Worm (Caenorhabditis elegans) whole organism, L4 larva: ENCODE results near the gene mtrr-1.

Experiments
- F10B5.3 ChIP-seq: sonication (generic microtip); optimal IDR thresholded peaks from 2 replicates; lab custom pipeline; 2016; ENCODE audit warnings: mild to moderate bottlenecking, missing genetic modification characterization, missing compliant biosample characterization
- F49E8.2 ChIP-seq: sonication (generic microtip); optimal IDR thresholded peaks from 2 replicates; lab custom pipeline; 2016; ENCODE audit warnings: missing compliant biosample characterization, mild to moderate bottlenecking, missing genetic modification characterization, borderline replicate concordance
- T26A8.4 ChIP-seq: fragments of 200-800 bp; sonication (Bioruptor generic); IDR thresholded peaks from 2 replicates; pipeline ENCODE4 v1.3.6; 2022; ENCODE audit warnings: missing genetic modification characterization, missing compliant biosample characterization
- Y5F2A.4 ChIP-seq: fragments of 200-800 bp; sonication (Bioruptor generic); optimal IDR thresholded peaks from 2 replicates; lab custom pipeline; 2018; ENCODE audit warnings: mild to moderate bottlenecking, missing genetic modification characterization, missing compliant biosample characterization
- aha-1 ChIP-seq: fragments of 150-350 bp; peaks from one replicate; lab custom pipeline; 2014; ENCODE audit warnings: missing biosample characterization, missing genetic modification characterization
- aly-2 ChIP-seq: sonication (generic microtip); optimal IDR thresholded peaks from 2 replicates; lab custom pipeline; 2018; ENCODE audit warnings: missing biosample characterization, missing genetic modification characterization
- ceh-28 ChIP-seq: fragments of 150-350 bp; optimal IDR thresholded peaks from 2 replicates; lab custom pipeline; 2014; ENCODE audit warnings: missing biosample characterization, missing genetic modification reagents, missing genetic modification characterization
- ceh-32 ChIP-seq: sonication (generic microtip); optimal IDR thresholded peaks from 2 replicates; lab custom pipeline; 2016; ENCODE audit warnings: mild to moderate bottlenecking, missing genetic modification characterization, missing compliant biosample characterization; ENCODE audit not compliant: poor library complexity
- ceh-44 ChIP-seq: fragments of 200-800 bp; sonication (Bioruptor generic); IDR thresholded peaks from 2 replicates; pipeline ENCODE4 v1.3.6; 2022; ENCODE audit warnings: missing genetic modification reagents, missing genetic modification characterization, missing compliant biosample characterization
- daf-8 ChIP-seq: fragments of 200-800 bp; sonication (Bioruptor generic); IDR thresholded peaks from 2 replicates; pipeline ENCODE4 v1.3.6; 2022; ENCODE audit warnings: missing genetic modification characterization, missing compliant biosample characterization
- dmd-6 ChIP-seq: fragments of 200-800 bp; sonication (Bioruptor generic); IDR thresholded peaks from 2 replicates; pipeline ENCODE4 v1.3.6; 2022; ENCODE audit warnings: missing genetic modification reagents, missing genetic modification characterization, missing compliant biosample characterization
- dpl-1 ChIP-seq: fragments of 150-350 bp; optimal IDR thresholded peaks from 2 replicates; lab custom pipeline; 2014; ENCODE audit warnings: missing biosample characterization, missing genetic modification reagents, missing genetic modification characterization
- egl-27 ChIP-seq: sonication (generic microtip); optimal IDR thresholded peaks from 3 replicates; lab custom pipeline; 2017; ENCODE audit warnings: missing biosample characterization, missing genetic modification reagents, missing genetic modification characterization
- fkh-10 ChIP-seq: fragments of 150-350 bp; optimal IDR thresholded peaks from 2 replicates; lab custom pipeline; 2014; ENCODE audit warnings: missing biosample characterization, missing genetic modification reagents, missing genetic modification characterization
- fos-1 ChIP-seq: fragments of 150-350 bp; optimal IDR thresholded peaks from 2 replicates; lab custom pipeline; 2014; ENCODE audit warnings: missing biosample characterization, missing genetic modification characterization
- gei-8 ChIP-seq: fragments of 200-800 bp; sonication (Bioruptor generic); optimal IDR thresholded peaks from 2 replicates; lab custom pipeline; 2018; ENCODE audit warnings: mild to moderate bottlenecking, missing genetic modification characterization, missing compliant biosample characterization
- hlh-11 ChIP-seq: fragments of 200-800 bp; sonication (Bioruptor generic); optimal IDR thresholded peaks from 2 replicates; lab custom pipeline; 2018; ENCODE audit warnings: mild to moderate bottlenecking, missing genetic modification characterization, missing compliant biosample characterization
- lin-1 ChIP-seq: fragments of 200-800 bp; sonication (Bioruptor generic); IDR thresholded peaks from 2 replicates; pipeline ENCODE4 v1.3.6; 2022; ENCODE audit warnings: missing genetic modification reagents, missing genetic modification characterization, missing compliant biosample characterization
- lin-13 ChIP-seq: fragments of 150-350 bp; optimal IDR thresholded peaks from 2 replicates; lab custom pipeline; 2014; ENCODE audit warnings: missing biosample characterization, missing genetic modification reagents, missing genetic modification characterization
- lir-3 ChIP-seq: sonication (generic microtip); optimal IDR thresholded peaks from 2 replicates; lab custom pipeline; 2016; ENCODE audit warnings: mild to moderate bottlenecking, missing genetic modification characterization, missing compliant biosample characterization
- mdl-1 ChIP-seq, 2 experiments: fragments of 150-350 bp in 1 of 2; sonication (generic microtip) in 1 of 2; optimal IDR thresholded peaks; 2 replicates each; lab custom pipeline; 2014 to 2017; ENCODE audit warnings: missing biosample characterization in 2 of 2, missing genetic modification characterization in 2 of 2
- mdt-29 ChIP-seq: fragments of 200-800 bp; sonication (Bioruptor generic); IDR thresholded peaks from 2 replicates; pipeline ENCODE4 v1.3.6; 2022; ENCODE audit warnings: missing genetic modification reagents, missing genetic modification characterization, missing compliant biosample characterization
- mxl-2 ChIP-seq: fragments of 200-800 bp; sonication (Bioruptor generic); conservative IDR thresholded peaks from 2 replicates; pipeline ENCODE4 v1.3.6; 2022; ENCODE audit warnings: missing genetic modification reagents, missing genetic modification characterization, missing compliant biosample characterization
- mxl-3 ChIP-seq: fragments of 200-800 bp; sonication (Bioruptor generic); optimal IDR thresholded peaks from 2 replicates; lab custom pipeline; 2018; ENCODE audit warnings: mild to moderate bottlenecking, missing genetic modification characterization, missing compliant biosample characterization
- nhr-10 ChIP-seq: fragments of 150-350 bp; optimal IDR thresholded peaks from 2 replicates; lab custom pipeline; 2014; ENCODE audit warnings: missing biosample characterization, missing genetic modification characterization
- nhr-25 ChIP-seq: sonication (generic microtip); optimal IDR thresholded peaks from 2 replicates; lab custom pipeline; 2017; ENCODE audit warnings: missing genetic modification characterization, mild to moderate bottlenecking, missing compliant biosample characterization, antibody characterized with exemption, moderate library complexity, borderline replicate concordance; ENCODE audit not compliant: insufficient read depth
- rbr-2 ChIP-seq: sonication (generic microtip); optimal IDR thresholded peaks from 2 replicates; lab custom pipeline; 2016; ENCODE audit warnings: missing genotype, missing genetic modification characterization, missing compliant biosample characterization
- saeg-2 ChIP-seq: fragments of 200-800 bp; sonication (Bioruptor generic); IDR thresholded peaks from 2 replicates; pipeline ENCODE4 v1.3.6; 2022; ENCODE audit warnings: missing genetic modification reagents, missing genetic modification characterization, missing compliant biosample characterization
- set-16 ChIP-seq: fragments of 200-800 bp; sonication (Bioruptor generic); IDR thresholded peaks from 2 replicates; pipeline ENCODE4 v1.3.6; 2022; ENCODE audit warnings: missing genetic modification reagents, missing genetic modification characterization, missing compliant biosample characterization
- tag-97 ChIP-seq: fragments of 200-800 bp; sonication (Bioruptor generic); IDR thresholded peaks from 2 replicates; pipeline ENCODE4 v1.3.6; 2022; ENCODE audit warnings: missing genetic modification characterization, missing compliant biosample characterization
- tra-1 ChIP-seq: fragments of 200-800 bp; sonication (Bioruptor generic); IDR thresholded peaks from 2 replicates; pipeline ENCODE4 v1.3.6; 2022; ENCODE audit warnings: missing genetic modification reagents, missing genetic modification characterization, missing compliant biosample characterization
- unc-39 ChIP-seq: sonication (generic microtip); optimal IDR thresholded peaks from 2 replicates; lab custom pipeline; 2017; ENCODE audit warnings: missing biosample characterization, missing genetic modification characterization
- unc-62 ChIP-seq, 3 experiments: fragments of 150-350 bp in 1 of 3; sonication (generic microtip); optimal IDR thresholded peaks in 2 of 3; peaks in 1 of 3; 1 replicate in 1 of 3; 2 replicates in 2 of 3; lab custom pipeline; 2014 to 2017; ENCODE audit warnings: missing biosample characterization in 3 of 3, missing genetic modification characterization in 3 of 3, missing genetic modification reagents in 3 of 3, missing genotype in 1 of 3
- vab-7 ChIP-seq: fragments of 200-800 bp; sonication (Bioruptor generic); IDR thresholded peaks from 2 replicates; pipeline ENCODE4 v1.3.6; 2022; ENCODE audit warnings: missing genetic modification reagents, missing genetic modification characterization, missing compliant biosample characterization
- zfp-2 ChIP-seq: sonication (generic microtip); optimal IDR thresholded peaks from 2 replicates; lab custom pipeline; 2016; ENCODE audit warnings: mild to moderate bottlenecking, missing genetic modification characterization, missing compliant biosample characterization
- zfp-3 ChIP-seq: fragments of 200-800 bp; sonication (Bioruptor generic); conservative IDR thresholded peaks from 2 replicates; pipeline ENCODE4 v1.3.6; 2022; ENCODE audit warnings: missing genetic modification reagents, missing genetic modification characterization, missing compliant biosample characterization

mtrr-1 gene

DNA sequence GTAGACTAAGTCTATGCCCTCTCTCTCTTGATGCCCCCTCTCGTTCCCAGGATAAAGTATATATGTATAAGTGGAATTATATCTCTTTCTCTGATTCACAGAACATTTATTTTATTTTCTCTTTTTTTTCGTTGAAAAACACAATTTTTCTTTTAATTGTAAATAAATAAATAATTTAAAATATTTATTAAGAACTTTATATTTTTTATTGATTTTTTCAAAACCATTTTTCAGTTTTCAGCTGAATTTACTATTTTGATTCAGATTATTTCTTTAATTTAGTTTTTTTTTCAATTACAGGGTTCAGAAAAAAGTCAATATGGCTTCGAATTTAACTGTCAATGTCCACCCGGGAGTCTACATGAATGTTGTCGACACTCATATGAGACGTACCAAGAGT, 45.6 kb downstream of the mtrr-1 start, which contains the start of gene eif-3.F:
Gene eif-3.F (plus strand): TSS at position 301 of the 400 bp plus-strand sequence.
- TF ChIP-seq rbr-2 (tag; lab: Kevin White, UChicago) (no peak), nhr-25 (no peak), ceh-44 (GFP tag; lab: Robert Waterston, UW) (no peak), tra-1 (GFP tag; lab: Robert Waterston, UW) (no peak), dpl-1 (no peak), dmd-6 (GFP tag; lab: Robert Waterston, UW) (no peak), unc-62 (GFP tag; optimal IDR thresholded peaks at IDR 0.05 in 1 of 2; lab: Kevin White, UChicago) (no peak), unc-62 (tag; optimal IDR thresholded peaks at IDR 0.05; lab: Kevin White, UChicago) (no peak), unc-39 (tag; lab: Kevin White, UChicago) (no peak), lin-1 (GFP tag; lab: Robert Waterston, UW) (no peak), egl-27 (tag; lab: Kevin White, UChicago) (no peak), vab-7 (GFP tag; lab: Robert Waterston, UW) (no peak), mdl-1 (tag; optimal IDR thresholded peaks at IDR 0.05; lab: Kevin White, UChicago) (no peak), lin-13 (GFP tag; lab: Kevin White, UChicago) (no peak), daf-8 (GFP tag; lab: Robert Waterston, UW) (no peak), T26A8.4 (GFP tag; lab: Robert Waterston, UW) (no peak), Y5F2A.4 (GFP tag; lab: Kevin White, UChicago) (no peak), F49E8.2 (tag; lab: Kevin White, UChicago) (no peak), aha-1 (tag; lab: Kevin White, UChicago) (no peak), hlh-11 (no peak), nhr-10 (tag; lab: Kevin White, UChicago) (no peak)

DNA sequence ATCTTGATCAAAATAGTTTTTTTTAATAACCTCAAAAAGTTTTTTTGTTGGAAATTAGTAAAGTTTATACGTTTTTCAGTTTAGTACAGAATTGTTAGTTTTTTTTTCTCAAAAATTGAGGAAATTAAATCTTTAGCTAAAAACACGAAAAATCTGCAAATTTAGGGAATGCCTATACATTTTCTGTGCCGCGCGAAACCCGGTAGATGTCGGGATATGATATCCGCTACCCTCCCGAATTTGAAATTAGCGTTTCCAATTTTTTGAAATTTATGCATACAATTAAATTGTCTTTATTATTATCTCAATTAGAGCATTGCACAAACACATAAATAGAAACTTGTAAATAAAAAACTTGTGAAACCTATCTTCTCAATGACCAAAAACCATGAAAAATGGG, 47.3 kb downstream of the mtrr-1 start:
- no peak for TF ChIP-seq lin-1 (GFP tag; lab: Robert Waterston, UW)
- no peak for TF ChIP-seq gei-8 (GFP tag; lab: Kevin White, UChicago)
- no peak for TF ChIP-seq mxl-2
- TF ChIP-seq unc-62 (GFP tag; optimal IDR thresholded peaks at IDR 0.05 in 1 of 2; lab: Kevin White, UChicago), result no peak
- TF ChIP-seq unc-62 (tag; optimal IDR thresholded peaks at IDR 0.05; lab: Kevin White, UChicago), result no peak
- no peak for TF ChIP-seq set-16
- TF ChIP-seq daf-8 (GFP tag; lab: Robert Waterston, UW), result no peak
- no peak for TF ChIP-seq nhr-10 (tag; lab: Kevin White, UChicago)
- TF ChIP-seq lir-3 (tag; lab: Kevin White, UChicago), result no peak
- no peak for TF ChIP-seq F10B5.3 (tag; lab: Kevin White, UChicago)
- no peak for TF ChIP-seq fkh-10
- no peak for TF ChIP-seq T26A8.4 (GFP tag; lab: Robert Waterston, UW)
- TF ChIP-seq fos-1, result no peak
- no peak for TF ChIP-seq zfp-2
- no peak for TF ChIP-seq tra-1 (GFP tag; lab: Robert Waterston, UW)
- TF ChIP-seq zfp-3 (GFP tag; lab: Robert Waterston, UW), result no peak
- no peak for TF ChIP-seq aly-2 (tag; lab: Kevin White, UChicago)
- TF ChIP-seq tag-97 (GFP tag; lab: Robert Waterston, UW), result no peak
- TF ChIP-seq ceh-32 (tag; lab: Kevin White, UChicago), result no peak

DNA sequence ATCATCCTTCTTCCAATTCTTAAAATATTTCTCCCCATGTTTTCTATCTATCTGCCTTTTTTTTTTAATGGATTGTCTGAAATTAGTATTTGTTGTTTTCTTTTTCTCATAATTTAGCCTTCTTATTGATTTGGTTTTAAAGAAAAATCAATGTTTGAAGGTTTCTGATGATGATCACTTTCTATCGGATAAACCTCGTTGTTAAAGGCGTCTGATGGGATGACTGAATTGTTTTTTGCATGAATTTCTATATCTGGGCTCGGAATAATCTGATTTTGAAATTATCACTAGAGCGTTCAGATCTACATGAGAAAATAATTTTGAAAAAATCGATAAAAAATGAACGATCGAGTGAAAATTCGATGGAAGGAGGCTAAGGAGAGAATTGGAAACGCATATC, 47.9 kb downstream of the mtrr-1 start, which contains the start of gene scp-1:
Gene scp-1 (plus strand): TSS at position 301 of the 400 bp plus-strand sequence.
- no peak for TF ChIP-seq aha-1 (tag; lab: Kevin White, UChicago)
- peak; percentile 4 for TF ChIP-seq ceh-28 (tag; lab: Kevin White, UChicago)

DNA sequence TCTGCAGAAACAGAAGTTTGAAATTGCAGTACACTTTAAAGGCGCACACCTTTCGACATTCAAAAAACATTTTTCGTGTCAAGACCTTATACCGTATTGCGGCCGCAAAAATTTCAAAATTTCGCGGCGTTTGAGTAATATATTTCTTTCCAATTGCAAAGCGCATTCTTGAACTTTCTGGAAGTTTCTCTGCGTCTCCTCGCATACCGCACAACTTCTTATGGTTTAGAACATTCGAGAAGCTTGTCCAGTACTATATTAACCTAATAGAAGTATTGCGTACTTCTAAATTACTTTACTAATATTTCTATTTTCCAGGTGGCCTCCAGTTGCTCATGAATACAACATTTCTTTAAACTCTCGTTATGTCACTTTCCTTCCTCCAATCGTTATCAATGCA, 50.9 kb downstream of the mtrr-1 start:
- TF ChIP-seq mdt-29 (GFP tag; lab: Robert Waterston, UW) (peak; percentile 59; the same call in 1 of the 2 replicates), mxl-3 (GFP tag; lab: Kevin White, UChicago) (peak; percentile 12), saeg-2 (no peak)
- TF ChIP-seq, all 104 proteins: peak for 2
